Worm (Caenorhabditis elegans) whole organism, midembryonic: Measurements from ENCODE around the gene gpa-7.

ENCODE experiments used
- T22C8.4 ChIP-seq: fragments of 200-800 bp; sonication (Bioruptor generic); IDR thresholded peaks from 2 replicates; pipeline ENCODE4 v1.3.6; 2022; ENCODE audit warnings: missing genetic modification characterization, missing compliant biosample characterization
- cog-1 ChIP-seq: sonication (generic microtip); optimal IDR thresholded peaks from 2 replicates; lab custom pipeline; 2016; ENCODE audit warnings: missing genetic modification characterization, missing compliant biosample characterization
- flt-1 ChIP-seq: fragments of 200-800 bp; sonication (Bioruptor generic); IDR thresholded peaks from 2 replicates; pipeline ENCODE4 v1.3.6; 2022; ENCODE audit warnings: missing genetic modification characterization, missing compliant biosample characterization
- klf-2 ChIP-seq: fragments of 200-800 bp; sonication (Bioruptor generic); conservative IDR thresholded peaks from 2 replicates; pipeline ENCODE4 v1.3.6; 2022; ENCODE audit warnings: missing genetic modification reagents, missing genetic modification characterization, missing compliant biosample characterization
- med-1 ChIP-seq: sonication (generic microtip); optimal IDR thresholded peaks from 2 replicates; lab custom pipeline; 2017; ENCODE audit warnings: missing genetic modification characterization, mild to moderate bottlenecking, missing compliant biosample characterization, antibody characterized with exemption, missing genetic modification reagents; ENCODE audit not compliant: insufficient read depth
- ref-1 ChIP-seq: fragments of 200-800 bp; sonication (Bioruptor generic); conservative IDR thresholded peaks from 2 replicates; pipeline ENCODE4 v1.3.6; 2022; ENCODE audit warnings: missing genetic modification reagents, missing genetic modification characterization, missing compliant biosample characterization
- tab-1 ChIP-seq: fragments of 200-800 bp; sonication (Bioruptor generic); IDR thresholded peaks from 2 replicates; pipeline ENCODE4 v1.3.6; 2022; ENCODE audit warnings: missing genetic modification characterization, missing compliant biosample characterization
- ztf-23 ChIP-seq: fragments of 200-800 bp; sonication (Bioruptor generic); IDR thresholded peaks from 2 replicates; pipeline ENCODE4 v1.3.6; 2022; ENCODE audit warnings: missing genetic modification reagents, missing genetic modification characterization, missing compliant biosample characterization
- ztf-29 ChIP-seq: fragments of 200-800 bp; sonication (Bioruptor generic); IDR thresholded peaks from 2 replicates; pipeline ENCODE4 v1.3.6; 2022; ENCODE audit warnings: missing genetic modification reagents, missing genetic modification characterization, missing compliant biosample characterization

The gpa-7 gene

DNA sequence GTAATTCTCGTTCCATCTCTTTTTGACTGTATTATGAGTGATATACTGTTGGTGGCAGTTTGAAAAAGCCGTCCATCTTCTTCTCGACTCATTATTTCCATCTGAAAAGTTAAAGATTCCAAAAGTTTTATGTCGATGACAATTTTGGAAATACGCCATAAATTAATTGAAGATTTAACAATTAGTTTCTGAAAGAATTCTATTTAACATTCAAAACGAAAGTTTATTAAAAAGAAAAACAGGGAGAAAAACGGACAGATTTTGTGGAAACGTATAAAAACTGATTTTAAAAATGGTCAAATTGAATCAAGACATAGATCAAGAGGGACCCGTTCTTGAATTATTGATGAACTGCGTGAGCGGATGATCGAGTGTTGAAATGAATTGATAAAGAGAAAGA is 10.0 kb downstream of the gpa-7 start, which contains the start of gene R10H10.7:
TSS of gene R10H10.7 (minus strand) at position 101 of the 400 bp plus-strand sequence.
- no peak for TF ChIP-seq ztf-29 (GFP tag; lab: Robert Waterston, UW)
- no peak for TF ChIP-seq flt-1 (GFP tag; lab: Robert Waterston, UW)
- no peak for TF ChIP-seq ztf-23 (GFP tag; lab: Robert Waterston, UW)
- no peak for TF ChIP-seq cog-1 (tag; lab: Kevin White, UChicago)
- no peak for TF ChIP-seq ref-1 (GFP tag; lab: Robert Waterston, UW)
- no peak for TF ChIP-seq T22C8.4 (GFP tag; lab: Robert Waterston, UW)
- TF ChIP-seq klf-2 (GFP tag; lab: Robert Waterston, UW), result no peak
- no peak for TF ChIP-seq tab-1
- TF ChIP-seq med-1 (GFP tag; lab: Kevin White, UChicago), result no peak

DNA sequence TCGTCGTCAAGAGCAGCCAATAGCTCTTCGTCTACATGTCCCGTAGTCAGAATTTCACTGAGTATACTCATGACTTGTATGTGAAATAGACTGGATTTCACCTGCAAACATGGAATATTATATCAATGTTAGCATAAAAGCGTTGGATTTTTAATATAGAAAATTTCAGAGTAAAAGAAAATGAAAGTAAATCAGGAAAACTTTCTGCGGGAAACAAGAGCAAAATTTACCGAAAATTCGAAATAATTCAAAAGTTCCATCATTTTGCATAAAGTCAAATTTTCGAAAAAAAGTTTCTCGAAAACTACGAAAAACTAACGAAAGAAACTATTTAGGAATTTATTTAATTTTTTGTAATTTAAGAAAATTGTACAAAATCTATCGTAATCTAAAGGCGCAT is 14.0 kb downstream of the gpa-7 start, which contains the start of gene F13B12.6:
TSS of gene F13B12.6 (minus strand) at position 101 of the 400 bp plus-strand sequence.
- no peak for TF ChIP-seq T22C8.4 (GFP tag; lab: Robert Waterston, UW)
- TF ChIP-seq med-1 (GFP tag; lab: Kevin White, UChicago), result no peak
- TF ChIP-seq klf-2 (GFP tag; lab: Robert Waterston, UW), result no peak
- no peak for TF ChIP-seq ref-1 (GFP tag; lab: Robert Waterston, UW)
- no peak for TF ChIP-seq flt-1 (GFP tag; lab: Robert Waterston, UW)
- no peak for TF ChIP-seq tab-1
- no peak for TF ChIP-seq ztf-23 (GFP tag; lab: Robert Waterston, UW)
- no peak for TF ChIP-seq cog-1 (tag; lab: Kevin White, UChicago)
- no peak for TF ChIP-seq ztf-29 (GFP tag; lab: Robert Waterston, UW)

DNA sequence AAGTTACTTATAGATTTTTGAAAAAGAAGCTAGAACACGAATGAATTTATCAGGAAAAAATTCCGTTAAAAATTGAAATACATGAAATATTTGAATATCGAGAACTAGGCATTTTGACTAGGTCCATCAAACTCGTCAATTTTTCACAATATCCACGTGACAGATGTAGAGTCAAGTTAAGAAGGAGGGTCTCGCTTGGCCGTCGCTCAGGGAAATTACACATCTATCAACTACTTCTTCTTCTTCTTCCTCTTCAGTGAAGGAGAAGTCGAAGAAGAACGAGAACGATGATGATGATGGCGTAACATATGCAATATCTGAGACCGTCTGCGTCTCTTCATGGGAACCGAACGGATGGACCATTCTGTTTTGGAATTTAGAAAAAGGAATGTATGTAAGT is 16.1 kb downstream of the gpa-7 start:
- TF ChIP-seq ztf-29 (GFP tag; lab: Robert Waterston, UW) (no peak), med-1 (GFP tag; lab: Kevin White, UChicago) (no peak), flt-1 (GFP tag; lab: Robert Waterston, UW) (no peak), tab-1 (no peak)

DNA sequence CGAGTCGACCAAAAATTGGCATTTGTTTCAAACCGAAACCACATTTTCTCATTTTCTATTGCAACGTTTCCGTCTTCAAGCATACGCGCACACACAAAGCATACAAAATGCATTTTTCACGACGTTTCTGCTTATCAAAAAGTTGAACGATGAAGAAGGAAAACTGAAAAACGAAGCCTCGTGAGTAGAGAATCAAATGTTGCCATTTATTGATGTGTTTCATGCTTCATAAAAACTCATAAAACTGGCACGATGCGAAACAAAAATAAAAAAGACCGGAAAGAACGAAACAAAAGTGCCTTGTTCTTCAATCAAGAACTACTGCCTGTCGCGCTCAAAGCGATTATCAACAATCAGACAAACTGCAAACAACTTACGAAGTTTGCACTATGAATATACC is 16.6 kb downstream of the gpa-7 start:
- TF ChIP-seq med-1 (GFP tag; lab: Kevin White, UChicago) (no peak), klf-2 (GFP tag; lab: Robert Waterston, UW) (no peak), T22C8.4 (GFP tag; lab: Robert Waterston, UW) (no peak), tab-1 (no peak), ref-1 (GFP tag; lab: Robert Waterston, UW) (no peak), ztf-29 (GFP tag; lab: Robert Waterston, UW) (no peak), cog-1 (tag; lab: Kevin White, UChicago) (no peak), flt-1 (GFP tag; lab: Robert Waterston, UW) (no peak), ztf-23 (GFP tag; lab: Robert Waterston, UW) (no peak)

DNA sequence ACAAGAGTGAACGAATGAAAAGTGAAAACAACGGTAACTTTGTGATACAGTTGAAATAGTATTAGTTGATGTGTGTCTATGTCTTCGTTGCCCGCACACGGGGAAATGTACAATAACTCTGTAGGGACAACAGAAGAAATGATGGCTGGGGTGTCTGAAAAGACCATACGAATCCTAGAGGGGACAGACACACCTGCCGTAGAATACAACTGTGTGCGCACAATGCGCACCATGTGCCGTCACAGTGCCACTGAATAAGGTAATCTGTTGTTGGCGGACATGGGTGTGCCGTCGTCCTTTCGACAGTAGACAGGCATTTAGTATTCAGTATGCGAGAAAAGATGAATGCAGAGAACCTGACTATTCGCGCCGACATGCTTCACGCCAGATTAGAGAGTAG is 17.4 kb downstream of the gpa-7 start:
- TF ChIP-seq med-1 (GFP tag; lab: Kevin White, UChicago) (no peak), T22C8.4 (GFP tag; lab: Robert Waterston, UW) (no peak), cog-1 (tag; lab: Kevin White, UChicago) (no peak), flt-1 (GFP tag; lab: Robert Waterston, UW) (no peak), tab-1 (no peak), ref-1 (GFP tag; lab: Robert Waterston, UW) (no peak), ztf-29 (GFP tag; lab: Robert Waterston, UW) (no peak), ztf-23 (GFP tag; lab: Robert Waterston, UW) (no peak), klf-2 (GFP tag; lab: Robert Waterston, UW) (no peak)

DNA sequence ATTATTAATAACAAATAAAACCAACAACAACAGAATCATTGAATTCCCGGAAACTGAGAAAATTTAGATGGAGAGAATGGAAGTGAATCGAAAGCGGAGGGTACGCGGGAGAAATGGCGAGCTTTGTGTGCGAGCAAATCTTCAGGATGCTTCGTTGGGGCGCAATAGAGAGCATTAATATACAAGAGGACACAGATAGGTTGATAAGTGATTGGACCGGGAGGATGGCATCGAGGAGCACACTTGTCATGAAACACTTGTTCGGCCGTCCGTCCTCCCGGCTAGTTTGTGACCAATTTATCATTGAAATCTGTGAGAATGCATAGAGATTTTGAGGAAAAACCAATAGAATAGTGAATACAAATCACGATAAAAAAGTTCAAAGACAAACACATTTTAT is 18.4 kb downstream of the gpa-7 start:
- TF ChIP-seq flt-1 (GFP tag; lab: Robert Waterston, UW) (no peak), ztf-29 (GFP tag; lab: Robert Waterston, UW) (no peak), klf-2 (GFP tag; lab: Robert Waterston, UW) (no peak), cog-1 (tag; lab: Kevin White, UChicago) (no peak), tab-1 (no peak)

DNA sequence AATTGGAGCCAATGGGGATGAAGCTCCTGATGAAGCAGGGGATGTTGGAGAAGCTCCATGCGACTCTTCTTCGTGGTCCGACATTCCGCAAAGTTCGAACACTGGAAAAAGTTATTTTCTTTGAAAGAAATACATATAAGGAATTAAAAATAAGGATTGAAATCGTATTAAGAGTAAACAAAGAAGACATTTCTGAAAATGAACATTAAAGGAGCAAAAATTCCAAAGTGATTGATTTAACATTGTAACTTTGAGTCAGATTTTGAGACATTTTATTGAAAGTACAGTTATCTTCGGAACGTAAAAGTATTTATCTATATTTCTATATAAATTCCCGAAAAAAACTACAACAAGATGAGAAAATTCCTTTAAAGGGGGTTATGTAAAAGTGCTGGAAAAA is 20.7 kb downstream of the gpa-7 start, which contains the start of gene F13B12.1:
TSS of gene F13B12.1 (minus strand) at position 101 of the 400 bp plus-strand sequence.
- TF ChIP-seq cog-1 (tag; lab: Kevin White, UChicago), result no peak
- TF ChIP-seq flt-1 (GFP tag; lab: Robert Waterston, UW), result no peak
- TF ChIP-seq klf-2 (GFP tag; lab: Robert Waterston, UW), result no peak
- TF ChIP-seq med-1 (GFP tag; lab: Kevin White, UChicago), result no peak
- TF ChIP-seq ztf-29 (GFP tag; lab: Robert Waterston, UW), result no peak
- no peak for TF ChIP-seq tab-1
- no peak for TF ChIP-seq ztf-23 (GFP tag; lab: Robert Waterston, UW)
- no peak for TF ChIP-seq ref-1 (GFP tag; lab: Robert Waterston, UW)
- no peak for TF ChIP-seq T22C8.4 (GFP tag; lab: Robert Waterston, UW)

DNA sequence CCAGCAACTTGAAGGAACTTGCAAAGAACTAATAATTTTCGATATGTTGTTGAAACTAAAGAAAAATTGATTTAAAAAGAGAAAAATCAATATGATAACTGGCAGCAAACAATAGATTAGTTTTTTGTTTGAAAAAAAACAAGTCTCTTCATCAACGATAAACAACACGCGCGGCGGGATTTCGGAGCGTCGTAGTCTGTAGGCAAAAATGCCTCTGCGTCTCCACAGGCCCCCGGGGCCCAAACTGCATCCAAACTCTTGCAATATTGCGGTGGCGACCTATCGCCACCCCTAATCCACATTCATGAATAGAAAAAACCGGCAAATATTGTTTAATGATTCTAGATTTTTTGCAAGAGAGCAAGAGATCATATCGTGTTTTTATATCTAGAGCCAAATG is 21.3 kb downstream of the gpa-7 start:
- TF ChIP-seq ref-1 (GFP tag; lab: Robert Waterston, UW) (no peak), ztf-29 (GFP tag; lab: Robert Waterston, UW) (no peak), T22C8.4 (GFP tag; lab: Robert Waterston, UW) (no peak), cog-1 (tag; lab: Kevin White, UChicago) (no peak), ztf-23 (GFP tag; lab: Robert Waterston, UW) (no peak), flt-1 (GFP tag; lab: Robert Waterston, UW) (no peak), klf-2 (GFP tag; lab: Robert Waterston, UW) (no peak), med-1 (GFP tag; lab: Kevin White, UChicago) (no peak), tab-1 (no peak)

DNA sequence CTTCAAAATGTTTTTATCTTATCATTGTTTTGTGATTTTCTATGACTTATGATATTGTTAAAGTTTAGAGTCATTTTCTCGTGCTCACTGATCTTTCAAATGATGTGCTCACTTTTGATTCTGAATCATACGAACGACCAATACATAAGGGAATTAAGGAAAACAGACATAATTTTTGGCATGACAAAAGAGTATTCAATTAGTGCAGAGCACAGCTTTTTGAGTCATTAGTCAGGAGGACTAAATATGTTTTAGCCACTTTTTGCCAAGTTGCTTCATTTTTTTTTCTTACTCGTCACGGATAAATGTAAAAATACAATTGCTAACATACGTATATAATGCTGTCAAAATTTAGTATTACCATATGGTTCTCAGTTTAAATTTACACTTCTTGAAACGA is 25.3 kb downstream of the gpa-7 start, which contains the start of gene F13B12.2:
TSS of gene F13B12.2 (minus strand) at position 2 of the 400 bp plus-strand sequence.
- TF ChIP-seq tab-1, result no peak
- TF ChIP-seq ref-1 (GFP tag; lab: Robert Waterston, UW), result no peak
- TF ChIP-seq ztf-29 (GFP tag; lab: Robert Waterston, UW), result no peak
- no peak for TF ChIP-seq klf-2 (GFP tag; lab: Robert Waterston, UW)
- no peak for TF ChIP-seq cog-1 (tag; lab: Kevin White, UChicago)
- no peak for TF ChIP-seq ztf-23 (GFP tag; lab: Robert Waterston, UW)
- TF ChIP-seq T22C8.4 (GFP tag; lab: Robert Waterston, UW), result no peak
- TF ChIP-seq med-1 (GFP tag; lab: Kevin White, UChicago), result no peak
- TF ChIP-seq flt-1 (GFP tag; lab: Robert Waterston, UW), result no peak
